Fruit fly (Drosophila melanogaster): Measurements from ENCODE around the gene vri.

vri gene

DNA sequence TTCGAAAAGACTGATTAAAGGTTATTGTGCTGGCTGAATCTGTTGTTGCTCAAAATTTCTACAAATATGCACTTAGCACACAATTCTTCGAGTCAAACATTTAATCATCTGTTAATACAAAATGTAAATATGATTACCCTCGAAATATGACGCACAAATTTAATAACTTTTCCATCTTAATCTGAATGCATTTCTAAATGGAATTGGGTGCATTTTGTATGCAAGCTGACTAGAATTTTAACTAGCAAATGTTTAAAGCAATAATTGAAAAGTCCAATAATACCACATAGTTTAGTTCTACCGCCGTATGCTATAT, 49.9 kb downstream of the vri start (continued):
- TF ChIP-seq CG3032 (tag; optimal IDR thresholded peaks at IDR 0.05), result no peak
- TF ChIP-seq CG9139 (GFP tag; optimal IDR thresholded peaks at IDR 0.05), result no peak
- no peak for TF ChIP-seq CG4318 (GFP tag; optimal IDR thresholded peaks at IDR 0.05)

DNA sequence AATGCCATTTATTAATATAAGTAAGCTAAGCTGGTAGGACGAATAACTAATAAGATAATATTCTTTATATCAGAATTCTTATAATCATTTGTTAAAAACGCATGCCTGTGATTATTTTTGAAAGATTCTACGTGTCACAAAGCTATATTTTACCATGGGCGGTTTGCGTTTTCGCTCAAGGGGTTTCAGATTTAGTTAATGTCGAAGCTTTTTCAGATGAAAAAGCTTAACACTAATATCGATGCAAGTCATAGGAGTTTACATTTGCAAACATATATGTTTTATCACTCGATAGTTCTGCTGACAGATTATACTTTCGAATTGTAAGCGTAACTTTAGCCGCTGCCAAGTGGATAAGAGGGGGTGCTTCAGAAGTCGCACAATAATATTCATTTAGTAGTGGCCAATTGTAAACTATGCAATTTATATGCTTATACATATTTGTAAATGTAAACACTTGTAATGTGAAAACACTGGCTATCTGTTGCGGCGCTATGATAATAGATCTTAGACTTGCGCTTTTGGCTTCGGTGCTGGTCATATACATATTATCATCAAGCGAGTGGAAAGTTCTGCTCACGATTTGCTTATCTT, 52.4 kb downstream of the vri start:
- TF ChIP-seq CG10631 (GFP tag; optimal IDR thresholded peaks at IDR 0.05) (no peak), fd85E (GFP tag; optimal IDR thresholded peaks at IDR 0.05) (no peak), CG6854 (GFP tag; optimal IDR thresholded peaks at IDR 0.05) (no peak), fkh (GFP tag; optimal IDR thresholded peaks at IDR 0.05) (peak; percentile 36), Smox (GFP tag; optimal IDR thresholded peaks at IDR 0.05) (no peak)

DNA sequence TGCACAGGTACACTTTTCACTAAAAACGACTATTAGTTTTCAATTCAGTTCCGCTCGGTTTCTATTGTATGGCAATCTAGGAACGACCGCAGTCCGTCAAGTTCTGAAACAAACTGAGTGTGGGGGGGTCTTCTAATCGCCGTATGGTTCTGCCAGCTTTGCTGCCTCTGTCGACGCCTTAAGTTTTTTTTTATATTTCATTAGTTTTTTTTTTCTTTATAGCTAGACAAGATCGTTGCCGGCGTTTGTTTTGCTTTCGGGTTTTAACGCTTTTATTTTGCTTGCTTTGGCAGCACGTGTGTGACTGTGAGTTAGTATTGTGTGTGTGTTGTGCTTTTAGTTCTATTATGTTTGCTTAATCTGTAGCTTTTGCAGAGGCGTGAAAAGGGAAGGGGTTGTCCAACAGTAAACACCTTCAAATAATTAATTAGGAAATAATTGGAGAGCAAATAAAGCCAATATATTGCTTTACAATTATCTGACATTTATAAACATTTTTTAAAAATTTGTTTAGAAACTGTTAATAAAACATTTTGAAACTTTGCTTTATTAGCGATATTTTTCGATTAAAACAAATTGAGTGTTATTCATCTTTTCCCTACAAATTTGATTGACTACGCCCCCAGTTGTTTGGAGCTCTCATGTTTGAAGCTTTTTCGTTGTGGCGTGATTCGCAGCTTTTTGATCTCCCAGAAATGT, 53.5 kb downstream of the vri start, which contains the start of gene Acsf2:
Gene Acsf2 (minus strand): TSS at position 116 of the 699 bp plus-strand sequence.
- TF ChIP-seq lz (GFP tag; optimal IDR thresholded peaks at IDR 0.05), result peak; percentile 68
- peak; percentile 90 for TF ChIP-seq CG6276 (GFP tag; optimal IDR thresholded peaks at IDR 0.05)
- TF ChIP-seq Ets96B (tag; optimal IDR thresholded peaks at IDR 0.05), result no peak
- TF ChIP-seq CG4318 (GFP tag; optimal IDR thresholded peaks at IDR 0.05), result peak; percentile 72
- peak; percentile 56 for TF ChIP-seq CG31627 (GFP tag; optimal IDR thresholded peaks at IDR 0.05)
- TF ChIP-seq CG9139 (GFP tag; optimal IDR thresholded peaks at IDR 0.05), result no peak
- peak; percentile 30 for TF ChIP-seq CG11762 (GFP tag; optimal IDR thresholded peaks at IDR 0.05; ENCODE audit: insufficient read depth)
- TF ChIP-seq Gug (GFP tag; IDR thresholded peaks at IDR 0.05), result peak; percentile 95
- TF ChIP-seq eg (GFP tag; IDR thresholded peaks at IDR 0.05), result peak; percentile 95
- peak; percentile 87 for TF ChIP-seq Hr4 (GFP tag; optimal IDR thresholded peaks at IDR 0.05)
- TF ChIP-seq CG3032 (tag; optimal IDR thresholded peaks at IDR 0.05), result no peak
- TF ChIP-seq fd85E (GFP tag; optimal IDR thresholded peaks at IDR 0.05), result no peak
- TF ChIP-seq salr (GFP tag; optimal IDR thresholded peaks at IDR 0.05), result peak in 1 of 2 experiments; percentile 67
- TF ChIP-seq Eip78C (GFP tag), result peak; percentile 90
- no peak for TF ChIP-seq spab (GFP tag; optimal IDR thresholded peaks at IDR 0.05)
- TF ChIP-seq Hr38 (GFP tag; optimal IDR thresholded peaks at IDR 0.05), result no peak
- TF ChIP-seq Blimp-1 (GFP tag; optimal IDR thresholded peaks at IDR 0.05), result no peak
- TF ChIP-seq CG11902 (GFP tag; optimal IDR thresholded peaks at IDR 0.05), result peak; percentile 33
- no peak for TF ChIP-seq ss (GFP tag; optimal IDR thresholded peaks at IDR 0.05)
- TF ChIP-seq Lpt (GFP tag; optimal IDR thresholded peaks at IDR 0.05), result peak; percentile 84
- TF ChIP-seq CG6792 (GFP tag; optimal IDR thresholded peaks at IDR 0.05), result peak; percentile 31
- TF ChIP-seq dsx (GFP tag; optimal IDR thresholded peaks at IDR 0.05; ENCODE audit: poor library complexity, severe bottlenecking), result no peak
- TF ChIP-seq CG15336 (GFP tag; IDR thresholded peaks at IDR 0.05), result peak; percentile 97
- peak; percentile 39 for TF ChIP-seq Met (GFP tag; optimal IDR thresholded peaks at IDR 0.05)
- TF ChIP-seq CG6163 (GFP tag; IDR thresholded peaks at IDR 0.05), result peak; percentile 84
- peak; percentile 9 for TF ChIP-seq CG10669 (GFP tag; optimal IDR thresholded peaks at IDR 0.05)
- TF ChIP-seq fkh (GFP tag; optimal IDR thresholded peaks at IDR 0.05), result peak; percentile 95
- TF ChIP-seq topi (GFP tag; optimal IDR thresholded peaks at IDR 0.05), result peak; percentile 64
- TF ChIP-seq Sox14 (GFP tag; optimal IDR thresholded peaks at IDR 0.05), result peak; percentile 54
- peak; percentile 48 for TF ChIP-seq Smox (GFP tag; optimal IDR thresholded peaks at IDR 0.05)
- peak; percentile 57 for TF ChIP-seq vri (GFP tag; optimal IDR thresholded peaks at IDR 0.05)
- peak; percentile 36 for TF ChIP-seq CG7368 (GFP tag; optimal IDR thresholded peaks at IDR 0.05)
- TF ChIP-seq CG8119 (GFP tag; IDR thresholded peaks at IDR 0.05), result peak; percentile 94
- TF ChIP-seq CG3919 (GFP tag; optimal IDR thresholded peaks at IDR 0.05), result peak; percentile 61
- TF ChIP-seq CG6854 (GFP tag; optimal IDR thresholded peaks at IDR 0.05), result no peak
- TF ChIP-seq esn (GFP tag; optimal IDR thresholded peaks at IDR 0.05), result peak; percentile 69
- TF ChIP-seq CG10631 (GFP tag; optimal IDR thresholded peaks at IDR 0.05), result peak; percentile 42
- peak; percentile 89 for TF ChIP-seq CG32006 (GFP tag; optimal IDR thresholded peaks at IDR 0.05)
- peak; percentile 63 for TF ChIP-seq CG16779 (tag; optimal IDR thresholded peaks at IDR 0.05)
- peak; percentile 65 for TF ChIP-seq achi (GFP tag; optimal IDR thresholded peaks at IDR 0.05)
- peak; percentile 35 for TF ChIP-seq CG8632 (GFP tag; optimal IDR thresholded peaks at IDR 0.05)
- peak; percentile 34 for TF ChIP-seq CG34406 (GFP tag; optimal IDR thresholded peaks at IDR 0.05)
- peak; percentile 57 for TF ChIP-seq cyc (GFP tag; optimal IDR thresholded peaks at IDR 0.05)
- peak; percentile 82 for TF ChIP-seq pdm3 (GFP tag; optimal IDR thresholded peaks at IDR 0.05)
- TF ChIP-seq CG11294 (GFP tag; IDR thresholded peaks at IDR 0.05), result peak; percentile 97
